Worm (Caenorhabditis elegans) whole organism, young adult: ENCODE results near the gene W02D7.5.
A peak's percentile ranks its signal among the peaks of the same experiment; 100 is the strongest.

Experiments used
- B0019.2 ChIP-seq: fragments of 200-800 bp; sonication (Bioruptor generic); conservative IDR thresholded peaks from 2 replicates; pipeline ENCODE4 v1.3.6; 2022; ENCODE audit warnings: missing genetic modification reagents, missing genetic modification characterization, missing compliant biosample characterization
- B0035.1 ChIP-seq: sonication (generic microtip); optimal IDR thresholded peaks from 2 replicates; lab custom pipeline; 2016; ENCODE audit warnings: missing genetic modification characterization, mild to moderate bottlenecking, missing compliant biosample characterization, missing genotype, missing genetic modification reagents
- D2030.7 ChIP-seq: fragments of 200-800 bp; sonication (Bioruptor generic); IDR thresholded peaks from 2 replicates; pipeline ENCODE4 v1.3.6; 2022; ENCODE audit warnings: missing genetic modification reagents, missing genetic modification characterization, missing compliant biosample characterization
- F22D6.2 ChIP-seq: sonication (generic microtip); optimal IDR thresholded peaks from 2 replicates; lab custom pipeline; 2016; ENCODE audit warnings: mild to moderate bottlenecking, missing genetic modification characterization, missing compliant biosample characterization
- F33H1.4 ChIP-seq: fragments of 200-800 bp; sonication (Bioruptor generic); IDR thresholded peaks from 2 replicates; pipeline ENCODE4 v1.3.6; 2022; ENCODE audit warnings: missing genetic modification reagents, missing genetic modification characterization, missing compliant biosample characterization
- F37B4.10 ChIP-seq: fragments of 200-800 bp; sonication (Bioruptor generic); IDR thresholded peaks from 2 replicates; pipeline ENCODE4 v1.3.6; 2022; ENCODE audit warnings: missing genetic modification characterization, missing compliant biosample characterization
- F39B2.1 ChIP-seq: fragments of 200-800 bp; sonication (Bioruptor generic); IDR thresholded peaks from 2 replicates; pipeline ENCODE4 v1.3.6; 2022; ENCODE audit warnings: missing genetic modification reagents, missing genetic modification characterization, missing compliant biosample characterization
- F49E8.2 ChIP-seq: sonication (generic microtip); optimal IDR thresholded peaks from 3 replicates; lab custom pipeline; 2017; ENCODE audit warnings: missing genetic modification characterization, mild to moderate bottlenecking, missing compliant biosample characterization, antibody characterized with exemption, moderate library complexity; ENCODE audit not compliant: insufficient read depth
- F52B5.7 ChIP-seq: sonication (generic microtip); optimal IDR thresholded peaks from 2 replicates; lab custom pipeline; 2016; ENCODE audit warnings: mild to moderate bottlenecking, missing genetic modification characterization, missing compliant biosample characterization
- F55B11.4 ChIP-seq: sonication (generic microtip); optimal IDR thresholded peaks from 2 replicates; lab custom pipeline; 2016; ENCODE audit warnings: missing compliant biosample characterization, missing genetic modification characterization, borderline replicate concordance; ENCODE audit not compliant: insufficient read depth
- F57C9.4 ChIP-seq: sonication (generic microtip); optimal IDR thresholded peaks from 2 replicates; lab custom pipeline; 2017; ENCODE audit warnings: mild to moderate bottlenecking, missing genetic modification characterization, missing compliant biosample characterization
- K11D2.4 ChIP-seq: fragments of 200-800 bp; sonication (Bioruptor generic); IDR thresholded peaks from 2 replicates; pipeline ENCODE4 v1.3.6; 2022; ENCODE audit warnings: missing genetic modification reagents, missing genetic modification characterization, missing compliant biosample characterization
- K12H6.12 ChIP-seq: fragments of 200-800 bp; sonication (Bioruptor generic); optimal IDR thresholded peaks from 2 replicates; lab custom pipeline; 2018; ENCODE audit warnings: mild to moderate bottlenecking, missing genetic modification characterization, missing compliant biosample characterization
- akir-1 ChIP-seq: fragments of 200-800 bp; sonication (Bioruptor generic); optimal IDR thresholded peaks from 2 replicates; lab custom pipeline; 2018; ENCODE audit warnings: mild to moderate bottlenecking, missing genetic modification characterization, moderate library complexity, missing compliant biosample characterization
- aptf-3 ChIP-seq: fragments of 200-800 bp; sonication (Bioruptor generic); IDR thresholded peaks from 2 replicates; pipeline ENCODE4 v1.3.6; 2022; ENCODE audit warnings: missing genetic modification characterization, missing compliant biosample characterization
- attf-5 ChIP-seq: fragments of 200-800 bp; sonication (Bioruptor generic); optimal IDR thresholded peaks from 2 replicates; lab custom pipeline; 2018; ENCODE audit warnings: mild to moderate bottlenecking, missing genetic modification characterization, missing compliant biosample characterization
- cebp-2 ChIP-seq: fragments of 200-800 bp; sonication (Bioruptor generic); IDR thresholded peaks from 2 replicates; pipeline ENCODE4 v1.3.6; 2022; ENCODE audit warnings: missing genetic modification characterization, missing compliant biosample characterization
- ceh-100 ChIP-seq: fragments of 200-800 bp; sonication (Bioruptor generic); IDR thresholded peaks from 2 replicates; pipeline ENCODE4 v1.3.6; 2022; ENCODE audit warnings: missing genetic modification reagents, missing genetic modification characterization, missing compliant biosample characterization
- ceh-27 ChIP-seq: fragments of 200-800 bp; sonication (Bioruptor generic); optimal IDR thresholded peaks from 2 replicates; lab custom pipeline; 2018; ENCODE audit warnings: mild to moderate bottlenecking, missing genetic modification characterization, moderate library complexity, missing compliant biosample characterization
- ceh-40 ChIP-seq: fragments of 200-800 bp; sonication (Bioruptor generic); IDR thresholded peaks from 2 replicates; pipeline ENCODE4 v1.3.6; 2022; ENCODE audit warnings: missing genetic modification characterization, missing compliant biosample characterization
- ceh-58 ChIP-seq: fragments of 200-800 bp; sonication (Bioruptor generic); IDR thresholded peaks from 2 replicates; pipeline ENCODE4 v1.3.6; 2022; ENCODE audit warnings: missing genetic modification characterization, missing compliant biosample characterization
- egl-18 ChIP-seq: fragments of 200-800 bp; sonication (Bioruptor generic); IDR thresholded peaks from 2 replicates; pipeline ENCODE4 v1.3.6; 2022; ENCODE audit warnings: missing genetic modification reagents, missing genetic modification characterization, missing compliant biosample characterization
- egrh-3 ChIP-seq: fragments of 200-800 bp; sonication (Bioruptor generic); IDR thresholded peaks from 2 replicates; pipeline ENCODE4 v1.3.6; 2022; ENCODE audit warnings: missing genetic modification reagents, missing genetic modification characterization, missing compliant biosample characterization
- gei-17 ChIP-seq: fragments of 200-800 bp; sonication (Bioruptor generic); optimal IDR thresholded peaks from 2 replicates; lab custom pipeline; 2018; ENCODE audit warnings: mild to moderate bottlenecking, missing genetic modification characterization, missing compliant biosample characterization
- hlh-12 ChIP-seq: sonication (generic microtip); optimal IDR thresholded peaks from 2 replicates; lab custom pipeline; 2016; ENCODE audit warnings: missing genetic modification characterization, missing compliant biosample characterization
- hmg-20 ChIP-seq: fragments of 200-800 bp; sonication (Bioruptor generic); IDR thresholded peaks from 2 replicates; pipeline ENCODE4 v1.3.6; 2022; ENCODE audit warnings: missing genetic modification reagents, missing genetic modification characterization, missing compliant biosample characterization
- let-526 ChIP-seq: fragments of 200-800 bp; sonication (Bioruptor generic); IDR thresholded peaks from 2 replicates; pipeline ENCODE4 v1.3.6; 2022; ENCODE audit warnings: missing genetic modification reagents, missing genetic modification characterization, missing compliant biosample characterization
- lin-35 ChIP-seq, 3 experiments: fragments of 150-350 bp in 2 of 3; sonication (generic microtip) in 1 of 3; optimal IDR thresholded peaks; 2 replicates each; lab custom pipeline; 2014 to 2018; ENCODE audit warnings: missing biosample characterization in 3 of 3, missing genetic modification characterization in 3 of 3, missing genetic modification reagents in 3 of 3
- lir-1 ChIP-seq: fragments of 200-800 bp; sonication (Bioruptor generic); conservative IDR thresholded peaks from 2 replicates; pipeline ENCODE4 v1.3.6; 2022; ENCODE audit warnings: missing genetic modification reagents, missing genetic modification characterization, missing compliant biosample characterization
- madf-10 ChIP-seq: sonication (generic microtip); optimal IDR thresholded peaks from 2 replicates; lab custom pipeline; 2016; ENCODE audit warnings: mild to moderate bottlenecking, missing genetic modification characterization, missing compliant biosample characterization
- madf-3 ChIP-seq: fragments of 200-800 bp; sonication (Bioruptor generic); IDR thresholded peaks from 2 replicates; pipeline ENCODE4 v1.3.6; 2022; ENCODE audit warnings: missing genetic modification reagents, missing genetic modification characterization, missing compliant biosample characterization
- madf-6 ChIP-seq: fragments of 200-800 bp; sonication (Bioruptor generic); IDR thresholded peaks from 2 replicates; pipeline ENCODE4 v1.3.6; 2022; ENCODE audit warnings: missing genetic modification reagents, missing genetic modification characterization, missing compliant biosample characterization
- madf-8 ChIP-seq: fragments of 200-800 bp; sonication (Bioruptor generic); conservative IDR thresholded peaks from 2 replicates; pipeline ENCODE4 v1.3.6; 2022; ENCODE audit warnings: missing genetic modification reagents, missing genetic modification characterization, missing compliant biosample characterization
- mes-4 ChIP-seq: sonication (generic microtip); optimal IDR thresholded peaks from 2 replicates; lab custom pipeline; 2016; ENCODE audit warnings: missing genotype, missing genetic modification characterization, missing compliant biosample characterization
- nfya-2 ChIP-seq: fragments of 200-800 bp; sonication (Bioruptor generic); IDR thresholded peaks from 2 replicates; pipeline ENCODE4 v1.3.6; 2022; ENCODE audit warnings: missing genetic modification reagents, missing genetic modification characterization, missing compliant biosample characterization
- nhr-27 ChIP-seq: fragments of 200-800 bp; sonication (Bioruptor generic); optimal IDR thresholded peaks from 2 replicates; lab custom pipeline; 2018; ENCODE audit warnings: mild to moderate bottlenecking, missing genetic modification characterization, moderate library complexity, missing compliant biosample characterization
- pha-4 ChIP-seq: fragments of 150-350 bp; sonication (generic microtip); optimal IDR thresholded peaks from 2 replicates; lab custom pipeline; 2014; ENCODE audit warnings: missing biosample characterization, missing genetic modification reagents, missing genetic modification characterization
- rec-8 ChIP-seq, 2 experiments: sonication (generic microtip); optimal IDR thresholded peaks; 2 replicates each; lab custom pipeline; 2016; ENCODE audit warnings: mild to moderate bottlenecking in 2 of 2, missing genetic modification characterization in 2 of 2, missing genetic modification reagents in 2 of 2, missing genotype in 2 of 2, missing biosample characterization in 1 of 2, missing compliant biosample characterization in 1 of 2, moderate library complexity in 1 of 2
- repo-1 ChIP-seq: sonication (generic microtip); optimal IDR thresholded peaks from 2 replicates; lab custom pipeline; 2017; ENCODE audit warnings: mild to moderate bottlenecking, missing genetic modification characterization, missing compliant biosample characterization
- sdz-38 ChIP-seq: sonication (generic microtip); optimal IDR thresholded peaks from 2 replicates; lab custom pipeline; 2016; ENCODE audit warnings: missing genotype, missing genetic modification characterization, missing compliant biosample characterization
- snpc-4 ChIP-seq, 5 experiments: fragments of 150-350 bp in 1 of 5; sonication (generic microtip) in 4 of 5; optimal IDR thresholded peaks; 2 replicates each; lab custom pipeline; 2014 to 2018; ENCODE audit warnings: missing genetic modification characterization in 5 of 5, missing biosample characterization in 3 of 5, antibody characterized with exemption in 2 of 5, mild to moderate bottlenecking in 2 of 5, missing compliant biosample characterization in 2 of 5, missing genotype in 2 of 5, moderate library complexity in 2 of 5, missing genetic modification reagents in 1 of 5
- zfh-2 ChIP-seq: fragments of 200-800 bp; sonication (Bioruptor generic); conservative IDR thresholded peaks from 2 replicates; pipeline ENCODE4 v1.3.6; 2022; ENCODE audit warnings: missing genetic modification reagents, missing genetic modification characterization, missing compliant biosample characterization
- ztf-28 ChIP-seq: fragments of 200-800 bp; sonication (Bioruptor generic); IDR thresholded peaks from 2 replicates; pipeline ENCODE4 v1.3.6; 2022; ENCODE audit warnings: missing genetic modification reagents, missing genetic modification characterization, missing compliant biosample characterization
- ztf-3 ChIP-seq: fragments of 200-800 bp; sonication (Bioruptor generic); optimal IDR thresholded peaks from 2 replicates; lab custom pipeline; 2018; ENCODE audit warnings: mild to moderate bottlenecking, missing genetic modification characterization, missing compliant biosample characterization

W02D7.5 gene

ce11 chrV:8334360-8334759 lies 35.3 kb upstream of the W02D7.5 start, which contains the start of gene tmd-2:
TSS of gene tmd-2 (plus strand) at chrV:8334660.
- no peak for TF ChIP-seq pha-4

ce11 chrV:8329390-8329789 lies 30.3 kb upstream of the W02D7.5 start:
- TF ChIP-seq ztf-28 (GFP tag; lab: Robert Waterston, UW) (0 out of 2 replicates have a peak, but pooled peaks have one; percentile 49), D2030.7 (GFP tag; lab: Robert Waterston, UW) (peak; percentile 16; the same call in 1 of the 2 replicates), hmg-20 (GFP tag; lab: Robert Waterston, UW) (0 out of 2 replicates have a peak, but pooled peaks have one; percentile 28), ceh-40 (GFP tag; lab: Robert Waterston, UW) (peak; percentile 85), F37B4.10 (0 out of 2 replicates have a peak, but pooled peaks have one; percentile 82), cebp-2 (GFP tag; lab: Robert Waterston, UW) (peak; percentile 77; the same call in 1 of the 2 replicates), F33H1.4 (GFP tag; lab: Robert Waterston, UW) (0 out of 2 replicates have a peak, but pooled peaks have one; percentile 25), F39B2.1 (GFP tag; lab: Robert Waterston, UW) (0 out of 2 replicates have a peak, but pooled peaks have one; percentile 60), aptf-3 (GFP tag; lab: Robert Waterston, UW) (0 out of 2 replicates have a peak, but pooled peaks have one; percentile 84), egl-18 (0 out of 2 replicates have a peak, but pooled peaks have one; percentile 63), B0019.2 (GFP tag; lab: Robert Waterston, UW) (peak; percentile 40; the same call in 1 of the 2 replicates), let-526 (GFP tag; lab: Robert Waterston, UW) (0 out of 2 replicates have a peak, but pooled peaks have one; percentile 70), madf-3 (GFP tag; lab: Robert Waterston, UW) (peak; percentile 80; the same call in 1 of the 2 replicates), ceh-58 (0 out of 2 replicates have a peak, but pooled peaks have one; percentile 18), ceh-100 (0 out of 2 replicates have a peak, but pooled peaks have one; percentile 15), egrh-3 (GFP tag; lab: Robert Waterston, UW) (peak; percentile 70)

DNA sequence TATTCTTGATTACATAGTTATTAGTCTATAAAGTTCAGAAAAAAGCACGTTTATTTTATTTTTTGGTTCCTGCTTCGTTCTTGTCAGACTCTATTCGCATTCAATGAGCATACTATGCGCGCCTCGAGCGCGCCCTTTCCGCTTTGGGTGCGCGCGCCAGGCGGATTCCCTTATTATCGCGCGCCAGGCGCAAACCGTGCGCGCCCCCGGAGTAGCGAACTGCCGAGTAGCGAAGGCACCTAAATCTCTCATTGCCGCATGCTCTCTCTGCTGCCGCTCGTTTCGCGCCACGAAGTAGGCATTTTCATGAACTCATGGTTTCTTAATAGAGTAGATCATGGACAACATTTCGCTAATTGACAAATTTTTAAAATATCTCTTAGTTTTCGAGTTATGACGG lies 28.0 kb upstream of the W02D7.5 start:
- TF ChIP-seq akir-1 (GFP tag; lab: Kevin White, UChicago) = no peak
- TF ChIP-seq attf-5 (GFP tag; lab: Kevin White, UChicago) = no peak
- TF ChIP-seq zfh-2 (GFP tag; lab: Robert Waterston, UW) = peak; percentile 81
- no peak for TF ChIP-seq gei-17 (GFP tag; lab: Kevin White, UChicago)
- TF ChIP-seq mes-4 (tag; lab: Kevin White, UChicago) = no peak
- no peak for TF ChIP-seq repo-1
- no peak for TF ChIP-seq B0035.1 (tag; lab: Kevin White, UChicago)
- no peak for TF ChIP-seq F55B11.4 (tag; lab: Kevin White, UChicago)
- peak; percentile 35; the same call in 1 of the 2 replicates for TF ChIP-seq madf-8 (GFP tag; lab: Robert Waterston, UW)
- TF ChIP-seq K11D2.4 = no peak
- TF ChIP-seq lin-35 (GFP tag; optimal IDR thresholded peaks at IDR 0.05; lab: Kevin White, UChicago) = no peak
- TF ChIP-seq madf-6 = peak; percentile 72
- TF ChIP-seq nhr-27 (tag; lab: Kevin White, UChicago) = no peak
- no peak for TF ChIP-seq F22D6.2 (tag; lab: Kevin White, UChicago)
- no peak for TF ChIP-seq F57C9.4 (tag; lab: Kevin White, UChicago)
- no peak for TF ChIP-seq madf-10 (tag; lab: Kevin White, UChicago)
- TF ChIP-seq K12H6.12 (tag; lab: Kevin White, UChicago) = no peak
- no peak for TF ChIP-seq F37B4.10
- TF ChIP-seq F52B5.7 (tag; lab: Kevin White, UChicago) = no peak
- 0 out of 2 replicates have a peak, but pooled peaks have one; percentile 53 for TF ChIP-seq aptf-3 (GFP tag; lab: Robert Waterston, UW)
- no peak for TF ChIP-seq F49E8.2 (tag; lab: Kevin White, UChicago)
- no peak for TF ChIP-seq lir-1 (GFP tag; lab: Robert Waterston, UW)
- no peak for TF ChIP-seq snpc-4 (GFP tag; optimal IDR thresholded peaks at IDR 0.05; lab: Kevin White, UChicago)
- no peak for TF ChIP-seq snpc-4 (tag; optimal IDR thresholded peaks at IDR 0.05; lab: Kevin White, UChicago)
- TF ChIP-seq ztf-3 (GFP tag; lab: Kevin White, UChicago) = no peak
- TF ChIP-seq ceh-27 (GFP tag; lab: Kevin White, UChicago) = no peak
- TF ChIP-seq sdz-38 (tag; lab: Kevin White, UChicago) = no peak
- no peak for TF ChIP-seq rec-8 (tag; optimal IDR thresholded peaks at IDR 0.05; lab: Kevin White, UChicago)
- TF ChIP-seq nfya-2 (GFP tag; lab: Robert Waterston, UW) = no peak
- no peak for TF ChIP-seq hlh-12 (tag; lab: Kevin White, UChicago)
